Worm (Caenorhabditis elegans): ENCODE results near the gene Y119D3B.14.

Y119D3B.14 gene

DNA sequence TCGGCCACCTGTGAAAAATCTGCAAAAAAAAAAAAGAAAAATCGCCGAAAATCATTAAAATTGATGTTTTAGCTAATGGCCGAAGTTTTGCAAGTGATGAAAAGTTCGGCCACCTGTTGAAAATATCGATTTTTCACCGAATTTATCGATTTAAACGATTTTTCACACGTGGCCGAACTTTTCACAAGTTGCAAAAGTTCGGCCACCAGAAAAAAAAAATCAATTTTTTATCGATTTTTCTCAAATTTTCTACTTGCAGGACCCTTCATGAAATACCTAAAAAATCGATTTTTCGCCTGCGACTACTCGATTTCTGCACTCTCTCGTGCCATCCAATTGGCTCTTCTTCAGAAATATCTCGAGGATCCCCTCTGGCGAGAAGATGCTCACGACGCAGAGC, 17.0 kb upstream of the Y119D3B.14 start:
- TF ChIP-seq unc-86 (tag; optimal IDR thresholded peaks at IDR 0.05) (no peak), lin-15B (tag; optimal IDR thresholded peaks at IDR 0.05) (no peak), swsn-7 (tag; optimal IDR thresholded peaks at IDR 0.05) (no peak)

DNA sequence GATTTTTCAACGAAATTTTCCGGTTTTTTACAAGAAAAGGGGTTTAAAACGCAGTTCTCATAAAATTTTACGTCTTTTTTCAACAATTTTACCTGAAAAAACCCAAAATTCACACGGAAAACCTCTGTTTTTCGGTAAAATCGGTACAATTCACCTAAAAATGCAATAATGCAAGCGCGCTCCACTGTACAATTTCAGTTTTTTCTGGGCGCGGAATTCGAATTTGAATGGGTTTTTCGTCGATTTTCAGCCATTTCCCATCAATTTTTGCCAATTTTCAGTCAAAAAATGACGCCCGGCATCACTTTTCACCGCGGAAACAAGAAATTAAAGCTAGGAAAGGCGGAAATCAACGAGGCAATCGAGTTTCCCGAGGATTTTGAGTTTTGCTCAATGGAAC, 14.2 kb upstream of the Y119D3B.14 start, which contains the start of gene orc-3:
orc-3 (plus strand) TSS at position 282 of the 400 bp plus-strand sequence.
- TF ChIP-seq nhr-19 (GFP tag; conservative IDR thresholded peaks at IDR 0.05) (no peak), lin-15B (tag; optimal IDR thresholded peaks at IDR 0.05) (peak; percentile 30), snu-23 (GFP tag; optimal IDR thresholded peaks at IDR 0.05) (peak; percentile 38), efl-1 (optimal IDR thresholded peaks at IDR 0.05) (peak; percentile 69 to 92), efl-1 (GFP tag; optimal IDR thresholded peaks at IDR 0.05 in 1 of 2) (peak; percentile 93 to 99), fkh-10 (GFP tag; optimal IDR thresholded peaks at IDR 0.05) (no peak), ceh-90 (tag; optimal IDR thresholded peaks at IDR 0.05) (no peak), dpl-1 (GFP tag; optimal IDR thresholded peaks at IDR 0.05) (peak; percentile 86 to 92 (median 90)), sptf-1 (tag; optimal IDR thresholded peaks at IDR 0.05) (no peak), Y116A8C.19 (tag; optimal IDR thresholded peaks at IDR 0.05; ENCODE audit: borderline replicate concordance) (no peak), C16A3.4 (tag; optimal IDR thresholded peaks at IDR 0.05) (peak; percentile 47), nhr-85 (tag) (peak; percentile 78), mef-2 (tag; optimal IDR thresholded peaks at IDR 0.05) (no peak), unc-130 (tag; optimal IDR thresholded peaks at IDR 0.05) (peak; percentile 1), ces-1 (GFP tag; optimal IDR thresholded peaks at IDR 0.05) (no peak), rnt-1 (tag; optimal IDR thresholded peaks at IDR 0.05) (peak; percentile 64), blmp-1 (tag; optimal IDR thresholded peaks at IDR 0.05) (peak; percentile 30), ceh-82 (tag; optimal IDR thresholded peaks at IDR 0.05) (peak in 2 of 3 experiments; percentile 8 to 36), lin-35 (GFP tag; optimal IDR thresholded peaks at IDR 0.05) (peak; percentile 88 to 95), nhr-84 (tag; optimal IDR thresholded peaks at IDR 0.05) (no peak), lin-13 (GFP tag; optimal IDR thresholded peaks at IDR 0.05) (peak; percentile 8), efl-3 (GFP tag; optimal IDR thresholded peaks at IDR 0.05) (no peak), dsc-1 (tag; optimal IDR thresholded peaks at IDR 0.05) (no peak), xbp-1 (tag; optimal IDR thresholded peaks at IDR 0.05) (peak; percentile 9), skn-1 (tag; optimal IDR thresholded peaks at IDR 0.05) (peak; percentile 64), lsy-2 (tag; optimal IDR thresholded peaks at IDR 0.05) (peak; percentile 20 to 68), F16B12.6 (tag; optimal IDR thresholded peaks at IDR 0.05) (peak; percentile 62), vab-15 (tag; optimal IDR thresholded peaks at IDR 0.05) (no peak), mep-1 (tag; optimal IDR thresholded peaks at IDR 0.05) (peak; percentile 55), mdl-1 (tag; optimal IDR thresholded peaks at IDR 0.05) (no peak), nhr-47 (tag; optimal IDR thresholded peaks at IDR 0.05) (no peak), grh-1 (GFP tag; IDR thresholded peaks at IDR 0.05) (no peak), C04F5.9 (tag; optimal IDR thresholded peaks at IDR 0.05) (no peak)

- TF ChIP-seq irx-1 (tag; optimal IDR thresholded peaks at IDR 0.05) (no peak), nhr-71 (tag; optimal IDR thresholded peaks at IDR 0.05) (no peak), ztf-11 (tag; optimal IDR thresholded peaks at IDR 0.05) (no peak), mef-2 (tag; optimal IDR thresholded peaks at IDR 0.05) (no peak), elt-2 (tag; optimal IDR thresholded peaks at IDR 0.05) (no peak), C16A3.4 (tag; optimal IDR thresholded peaks at IDR 0.05) (no peak), egl-27 (tag; optimal IDR thresholded peaks at IDR 0.05) (no peak), unc-86 (tag; optimal IDR thresholded peaks at IDR 0.05) (no peak), nhr-84 (tag; optimal IDR thresholded peaks at IDR 0.05) (no peak), tbx-2 (tag; optimal IDR thresholded peaks at IDR 0.05) (no peak), nhr-76 (tag; optimal IDR thresholded peaks at IDR 0.05) (no peak), pag-3 (tag; optimal IDR thresholded peaks at IDR 0.05; ENCODE audit: borderline replicate concordance, insufficient read depth) (no peak), lin-35 (GFP tag; optimal IDR thresholded peaks at IDR 0.05) (no peak), skn-1 (tag; optimal IDR thresholded peaks at IDR 0.05) (no peak), nhr-47 (tag; optimal IDR thresholded peaks at IDR 0.05) (no peak)
Measured at ce11 chrIII:1207027-1207426, 13.4 kb upstream of the Y119D3B.14 start.

Data from whole organism, L1 larva.